Fruit fly (Drosophila melanogaster) Kc167 (cell line): ENCODE measurements around the gene CG1662.

Experiments used
- Myc ChIP-seq: fragments of >200 bp; optimal IDR thresholded peaks from 2 replicates; lab custom pipeline; 2017; ENCODE audit warnings: missing external identifiers
- Sin3A ChIP-seq: fragments of >200 bp; optimal IDR thresholded peaks from 2 replicates; lab custom pipeline; 2018; ENCODE audit warnings: missing external identifiers
- h ChIP-seq: fragments of >200 bp; optimal IDR thresholded peaks from 3 replicates; lab custom pipeline; 2018; ENCODE audit warnings: missing external identifiers
- insv ChIP-seq: fragments of >200 bp; optimal IDR thresholded peaks from 3 replicates; lab custom pipeline; 2018; ENCODE audit warnings: missing external identifiers
- psq ChIP-seq: fragments of >200 bp; optimal IDR thresholded peaks from 2 replicates; lab custom pipeline; 2017; ENCODE audit warnings: missing external identifiers
- ttk ChIP-seq: sonication (Bioruptor generic); optimal IDR thresholded peaks from 2 replicates; lab custom pipeline; 2017; ENCODE audit warnings: missing external identifiers

- TF ChIP-seq psq (lab: Kevin White, UChicago) (no peak), h (lab: Kevin White, UChicago) (no peak), Myc (lab: Kevin White, UChicago) (no peak), Sin3A (lab: Kevin White, UChicago) (no peak), insv (lab: Kevin White, UChicago) (no peak), ttk (lab: Kevin White, UChicago) (no peak)
These were observed 5.4 kb downstream of the CG1662 start for dm6 chrX:13392764-13393163.
